Fruit fly (Drosophila melanogaster): Measurements from ENCODE around the gene CRAT.

DNA sequence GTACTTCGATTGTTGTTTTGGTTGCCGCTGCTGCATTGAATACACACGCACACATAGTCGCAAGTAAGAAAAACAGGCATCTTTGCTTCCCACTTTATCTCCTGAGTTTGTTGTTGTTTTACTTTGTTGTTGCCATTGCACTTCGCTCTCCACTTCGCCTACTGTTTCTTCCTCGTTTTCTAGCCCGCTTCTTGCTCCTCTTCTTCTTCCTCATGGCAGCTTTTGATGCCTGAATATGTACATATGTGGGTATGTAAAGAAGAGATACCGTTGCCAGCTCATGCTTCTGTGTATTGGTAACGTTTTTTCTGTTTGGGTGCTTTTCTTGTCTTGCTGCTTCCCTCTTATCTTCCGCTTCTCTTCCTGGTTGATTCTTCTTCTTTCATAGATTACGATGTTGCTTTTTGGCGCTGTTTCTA, 33.3 kb upstream of the CRAT start:
- no peak for TF ChIP-seq Myc (optimal IDR thresholded peaks at IDR 0.05)
- TF ChIP-seq psq (optimal IDR thresholded peaks at IDR 0.05): no peak
- no peak for TF ChIP-seq h (optimal IDR thresholded peaks at IDR 0.05)
- TF ChIP-seq insv (optimal IDR thresholded peaks at IDR 0.05): no peak
- no peak for TF ChIP-seq ttk (optimal IDR thresholded peaks at IDR 0.05)

Data from Kc167 (cell line).